Worm (Caenorhabditis elegans): ENCODE measurements around the gene Y75B8A.23.

Gene Y75B8A.23

ce11 chrIII:12251178-12251577 lies 718 bp downstream of the Y75B8A.23 start:
- TF ChIP-seq ztf-23 (GFP tag; IDR thresholded peaks at IDR 0.05) (no peak), ztf-29 (GFP tag; IDR thresholded peaks at IDR 0.05) (no peak), tab-1 (GFP tag; IDR thresholded peaks at IDR 0.05) (no peak), cog-1 (tag; optimal IDR thresholded peaks at IDR 0.05) (no peak), ref-1 (GFP tag; conservative IDR thresholded peaks at IDR 0.05) (no peak), T22C8.4 (GFP tag; IDR thresholded peaks at IDR 0.05) (no peak), med-1 (GFP tag; optimal IDR thresholded peaks at IDR 0.05; ENCODE audit: insufficient read depth) (no peak), flt-1 (GFP tag; IDR thresholded peaks at IDR 0.05) (no peak), klf-2 (GFP tag; conservative IDR thresholded peaks at IDR 0.05) (no peak)

DNA sequence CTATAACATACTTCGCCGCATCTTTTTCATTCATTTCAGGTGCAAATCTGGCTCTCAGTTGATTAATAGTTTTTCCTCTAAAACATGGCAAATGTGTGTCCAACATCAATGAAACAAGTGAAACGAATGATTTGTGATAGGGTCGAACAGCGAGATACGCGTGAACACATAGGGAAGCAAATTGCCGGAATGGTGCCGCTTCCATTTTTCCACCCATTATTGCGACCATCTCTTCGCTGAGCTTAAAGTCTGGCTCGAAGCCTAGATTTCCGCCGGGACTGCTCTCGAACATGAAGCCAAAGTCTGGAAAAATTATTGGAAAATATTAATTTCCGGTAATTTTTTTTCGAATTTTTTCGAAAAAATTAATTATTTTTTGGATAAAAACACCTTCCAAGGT lies 2.9 kb downstream of the Y75B8A.23 start:
- TF ChIP-seq ztf-23 (GFP tag; IDR thresholded peaks at IDR 0.05) (no peak), flt-1 (GFP tag; IDR thresholded peaks at IDR 0.05) (no peak), cog-1 (tag; optimal IDR thresholded peaks at IDR 0.05) (no peak), med-1 (GFP tag; optimal IDR thresholded peaks at IDR 0.05; ENCODE audit: insufficient read depth) (no peak), tab-1 (GFP tag; IDR thresholded peaks at IDR 0.05) (no peak)

DNA sequence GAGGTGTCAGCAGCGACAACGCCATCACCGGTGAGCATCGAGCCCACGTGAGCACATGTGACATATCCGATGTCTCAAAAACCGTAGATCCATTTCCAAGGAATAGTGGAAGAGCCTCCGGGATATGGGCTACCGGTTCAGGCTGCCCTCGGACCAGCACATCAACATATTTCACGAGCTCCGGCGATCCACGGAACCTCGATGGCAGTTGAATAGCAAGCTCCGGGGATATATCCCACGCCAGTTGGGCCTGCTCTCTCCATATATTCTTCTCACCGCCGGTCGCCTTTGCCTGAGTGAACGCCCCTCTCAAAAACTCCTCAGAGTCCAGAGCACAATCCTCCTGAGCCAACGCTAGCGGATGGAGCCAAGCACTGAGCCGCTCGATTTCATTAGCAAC lies 9.3 kb downstream of the Y75B8A.23 start:
- TF ChIP-seq flt-1 (GFP tag; IDR thresholded peaks at IDR 0.05) (no peak), T22C8.4 (GFP tag; IDR thresholded peaks at IDR 0.05) (no peak), klf-2 (GFP tag; conservative IDR thresholded peaks at IDR 0.05) (no peak), tab-1 (GFP tag; IDR thresholded peaks at IDR 0.05) (no peak), ztf-29 (GFP tag; IDR thresholded peaks at IDR 0.05) (no peak), ztf-23 (GFP tag; IDR thresholded peaks at IDR 0.05) (no peak), cog-1 (tag; optimal IDR thresholded peaks at IDR 0.05) (no peak), med-1 (GFP tag; optimal IDR thresholded peaks at IDR 0.05; ENCODE audit: insufficient read depth) (no peak), ref-1 (GFP tag; conservative IDR thresholded peaks at IDR 0.05) (no peak)

DNA sequence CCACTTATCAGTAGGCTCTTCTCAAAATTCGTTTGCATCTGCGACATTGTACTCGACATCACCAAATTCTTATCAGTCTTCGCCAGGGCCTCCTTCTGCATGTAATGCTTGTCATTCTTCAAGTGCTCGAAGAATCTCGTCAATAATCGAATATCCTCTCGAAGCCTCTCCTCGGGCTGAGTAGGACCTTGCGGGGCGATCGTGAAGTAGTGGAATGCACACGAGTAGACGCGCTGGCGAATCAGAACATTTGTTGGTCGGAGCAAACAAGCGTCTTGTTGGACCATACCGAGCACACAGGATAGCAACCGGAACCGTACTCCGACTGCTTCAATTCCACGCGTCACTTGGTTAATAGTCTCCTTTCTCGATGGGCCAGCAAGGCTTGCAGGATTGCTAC lies 10.0 kb downstream of the Y75B8A.23 start:
- TF ChIP-seq med-1 (GFP tag; optimal IDR thresholded peaks at IDR 0.05; ENCODE audit: insufficient read depth) (no peak), ztf-29 (GFP tag; IDR thresholded peaks at IDR 0.05) (no peak), ztf-23 (GFP tag; IDR thresholded peaks at IDR 0.05) (no peak), tab-1 (GFP tag; IDR thresholded peaks at IDR 0.05) (no peak), flt-1 (GFP tag; IDR thresholded peaks at IDR 0.05) (no peak), cog-1 (tag; optimal IDR thresholded peaks at IDR 0.05) (no peak), klf-2 (GFP tag; conservative IDR thresholded peaks at IDR 0.05) (no peak), T22C8.4 (GFP tag; IDR thresholded peaks at IDR 0.05) (no peak), ref-1 (GFP tag; conservative IDR thresholded peaks at IDR 0.05) (no peak)

ce11 chrIII:12269807-12270206 lies 19.3 kb downstream of the Y75B8A.23 start:
- TF ChIP-seq ref-1 (GFP tag; conservative IDR thresholded peaks at IDR 0.05), result no peak
- no peak for TF ChIP-seq ztf-29 (GFP tag; IDR thresholded peaks at IDR 0.05)
- TF ChIP-seq med-1 (GFP tag; optimal IDR thresholded peaks at IDR 0.05; ENCODE audit: insufficient read depth), result no peak
- no peak for TF ChIP-seq ztf-23 (GFP tag; IDR thresholded peaks at IDR 0.05)

ce11 chrIII:12270391-12270790 lies 19.9 kb downstream of the Y75B8A.23 start:
- TF ChIP-seq ztf-23 (GFP tag; IDR thresholded peaks at IDR 0.05) (no peak), ztf-29 (GFP tag; IDR thresholded peaks at IDR 0.05) (no peak), flt-1 (GFP tag; IDR thresholded peaks at IDR 0.05) (no peak), ref-1 (GFP tag; conservative IDR thresholded peaks at IDR 0.05) (no peak)

DNA sequence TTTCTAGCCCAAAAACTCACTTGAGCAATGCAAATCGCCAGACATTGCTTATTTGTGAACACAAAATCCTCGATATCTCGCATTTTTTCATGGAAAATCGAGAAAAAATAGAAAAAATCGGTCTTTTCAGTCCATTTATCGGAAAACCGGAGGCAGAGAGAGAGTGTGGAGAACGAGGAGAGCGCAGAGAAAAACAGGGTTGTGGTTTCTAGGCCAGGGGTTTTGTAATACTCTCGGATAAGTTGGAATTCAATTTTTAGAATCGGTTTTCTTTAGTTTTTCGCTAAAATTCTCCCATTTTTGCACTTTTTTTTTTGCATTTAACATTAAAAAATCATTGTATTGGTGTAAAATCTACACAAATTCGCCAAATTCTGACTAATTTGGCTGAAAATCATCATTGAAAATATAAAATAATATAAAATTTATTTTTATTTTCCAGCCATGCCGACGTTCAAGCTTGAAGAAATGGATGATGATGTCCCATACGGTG lies 23.2 kb downstream of the Y75B8A.23 start, which contains the start of the genes Y75B8A.24 and Y75B8A.25:
Gene Y75B8A.24 (minus strand): TSS at position 155 of the 493 bp plus-strand sequence.
Gene Y75B8A.25 (plus strand): TSS at position 443 of the 493 bp plus-strand sequence.
- TF ChIP-seq flt-1 (GFP tag; IDR thresholded peaks at IDR 0.05), result 0 out of 2 replicates have a peak, but pooled peaks have one; percentile 18
- TF ChIP-seq T22C8.4 (GFP tag; IDR thresholded peaks at IDR 0.05), result no peak; the same call in 1 of the 2 replicates
- TF ChIP-seq ref-1 (GFP tag; conservative IDR thresholded peaks at IDR 0.05), result no peak
- no peak for TF ChIP-seq tab-1 (GFP tag; IDR thresholded peaks at IDR 0.05)
- TF ChIP-seq ztf-23 (GFP tag; IDR thresholded peaks at IDR 0.05), result 0 out of 2 replicates have a peak, but pooled peaks have one; percentile 57
- no peak for TF ChIP-seq med-1 (GFP tag; optimal IDR thresholded peaks at IDR 0.05; ENCODE audit: insufficient read depth)
- TF ChIP-seq cog-1 (tag; optimal IDR thresholded peaks at IDR 0.05), result no peak

DNA sequence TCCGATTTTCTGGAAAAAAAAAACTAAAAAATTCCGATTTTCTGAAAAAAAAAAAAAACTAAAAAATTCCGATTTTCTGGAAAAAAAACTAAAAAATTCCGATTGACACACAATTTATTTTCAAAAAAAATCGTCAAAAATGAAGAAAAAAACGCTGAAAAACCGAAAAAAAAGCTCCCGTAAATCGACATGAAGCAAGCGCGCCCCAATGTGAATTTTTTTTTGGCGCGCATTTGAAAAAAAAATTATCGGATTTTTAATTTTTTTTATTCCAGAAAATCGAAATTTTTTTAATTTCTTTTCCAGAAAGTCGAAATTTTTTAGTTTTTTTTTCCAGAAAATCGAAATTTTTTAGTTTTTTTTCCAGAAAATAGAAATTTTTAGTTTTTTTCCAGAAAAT lies 28.3 kb downstream of the Y75B8A.23 start:
- TF ChIP-seq flt-1 (GFP tag; IDR thresholded peaks at IDR 0.05), result no peak
- no peak for TF ChIP-seq ztf-29 (GFP tag; IDR thresholded peaks at IDR 0.05)
- TF ChIP-seq cog-1 (tag; optimal IDR thresholded peaks at IDR 0.05), result no peak

DNA sequence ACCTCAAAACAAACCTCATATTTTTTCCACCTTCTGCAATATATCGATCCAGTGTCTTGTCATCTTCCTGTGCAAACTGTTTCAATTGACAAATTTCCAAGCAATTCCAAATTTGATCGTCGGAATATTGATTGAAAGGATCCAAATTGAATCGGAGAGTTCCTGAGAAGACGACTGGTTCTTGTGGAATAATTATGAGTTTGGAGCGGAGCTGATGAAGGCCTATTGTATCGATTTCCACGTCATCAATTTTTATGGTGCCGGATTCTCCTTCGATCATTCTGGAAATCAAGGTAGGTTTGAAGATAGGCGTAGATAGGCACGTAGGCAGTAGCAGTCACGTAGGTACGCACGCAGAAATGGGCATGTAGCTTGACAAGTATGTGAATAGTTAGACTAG lies 33.7 kb downstream of the Y75B8A.23 start:
- TF ChIP-seq flt-1 (GFP tag; IDR thresholded peaks at IDR 0.05) (no peak), klf-2 (GFP tag; conservative IDR thresholded peaks at IDR 0.05) (no peak)

DNA sequence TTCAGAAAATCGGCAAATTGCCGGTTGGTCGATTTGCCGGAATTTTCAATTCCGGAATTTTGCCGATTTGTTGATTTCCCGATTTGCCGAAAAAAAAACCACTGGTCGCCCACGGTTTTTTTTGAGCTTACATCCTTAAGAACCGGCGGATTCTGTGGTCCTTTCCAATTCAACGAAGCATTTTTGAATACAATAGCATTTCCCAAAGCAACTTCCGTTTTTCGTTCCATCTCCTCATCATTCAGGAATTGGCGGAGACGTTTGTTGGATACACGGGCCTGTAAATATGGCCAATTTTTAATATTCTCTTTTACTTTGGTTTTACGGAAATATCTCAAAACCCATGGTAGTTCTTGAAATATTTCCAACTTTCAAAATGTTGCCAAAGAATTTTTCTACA lies 42.0 kb downstream of the Y75B8A.23 start:
- TF ChIP-seq klf-2 (GFP tag; conservative IDR thresholded peaks at IDR 0.05) (no peak), ztf-29 (GFP tag; IDR thresholded peaks at IDR 0.05) (no peak), tab-1 (GFP tag; IDR thresholded peaks at IDR 0.05) (no peak), flt-1 (GFP tag; IDR thresholded peaks at IDR 0.05) (no peak), med-1 (GFP tag; optimal IDR thresholded peaks at IDR 0.05; ENCODE audit: insufficient read depth) (no peak), cog-1 (tag; optimal IDR thresholded peaks at IDR 0.05) (no peak), T22C8.4 (GFP tag; IDR thresholded peaks at IDR 0.05) (no peak), ztf-23 (GFP tag; IDR thresholded peaks at IDR 0.05) (no peak)

DNA sequence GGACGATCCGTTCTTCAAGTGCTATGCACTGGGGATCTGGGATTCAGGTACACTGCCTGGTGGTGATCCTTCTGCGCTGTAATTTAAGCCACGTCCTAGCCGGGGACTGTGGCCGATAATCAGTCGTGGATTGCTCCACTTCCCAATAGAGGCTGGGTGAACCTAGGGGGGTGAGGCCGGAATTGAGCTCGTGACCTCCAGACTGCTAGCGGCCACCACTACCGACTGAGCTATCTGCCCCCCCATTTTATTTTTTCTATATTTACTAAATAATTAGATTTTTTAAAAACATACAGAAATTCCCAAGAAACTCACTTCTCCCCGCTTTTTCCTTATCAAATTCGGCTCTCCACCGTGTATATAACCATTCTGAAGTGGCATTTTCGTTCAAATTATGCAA lies 46.8 kb downstream of the Y75B8A.23 start:
- TF ChIP-seq ref-1 (GFP tag; conservative IDR thresholded peaks at IDR 0.05) (no peak), T22C8.4 (GFP tag; IDR thresholded peaks at IDR 0.05) (no peak), cog-1 (tag; optimal IDR thresholded peaks at IDR 0.05) (no peak), klf-2 (GFP tag; conservative IDR thresholded peaks at IDR 0.05) (no peak), flt-1 (GFP tag; IDR thresholded peaks at IDR 0.05) (no peak), med-1 (GFP tag; optimal IDR thresholded peaks at IDR 0.05; ENCODE audit: insufficient read depth) (no peak), ztf-29 (GFP tag; IDR thresholded peaks at IDR 0.05) (no peak), tab-1 (GFP tag; IDR thresholded peaks at IDR 0.05) (no peak), ztf-23 (GFP tag; IDR thresholded peaks at IDR 0.05) (no peak)

All from whole organism, midembryonic.